Fruit fly (Drosophila melanogaster): ENCODE results near the gene mIF2.

mIF2 gene

dm6 chr3R:28570805-28571204 lies 26.2 kb upstream of the mIF2 start (continued):
- TF ChIP-seq CG10147 (GFP tag; optimal IDR thresholded peaks at IDR 0.05) (peak; percentile 46), CG2678 (tag; optimal IDR thresholded peaks at IDR 0.05) (peak; percentile 67), GATAe (GFP tag; conservative IDR thresholded peaks at IDR 0.05) (no peak), MTF-1 (GFP tag; optimal IDR thresholded peaks at IDR 0.05; ENCODE audit: borderline replicate concordance) (peak; percentile 45), CG12299 (tag; optimal IDR thresholded peaks at IDR 0.05) (no peak), CG18476 (GFP tag; optimal IDR thresholded peaks at IDR 0.05) (no peak), CG11504 (tag; optimal IDR thresholded peaks at IDR 0.05) (peak; percentile 52), CG1529 (GFP tag; optimal IDR thresholded peaks at IDR 0.05) (peak; percentile 51), CrebB (tag; optimal IDR thresholded peaks at IDR 0.05) (peak; percentile 48), CG10209 (GFP tag; optimal IDR thresholded peaks at IDR 0.05) (peak; percentile 9), oc (tag; optimal IDR thresholded peaks at IDR 0.05) (peak; percentile 23), otp (GFP tag; IDR thresholded peaks at IDR 0.05) (0 out of 3 replicates have a peak, but pooled peaks have one; percentile 15), Scr (GFP tag; IDR thresholded peaks at IDR 0.05; ENCODE audit: partially characterized antibody) (no peak), pita (GFP tag; optimal IDR thresholded peaks at IDR 0.05) (no peak), wek (GFP tag; optimal IDR thresholded peaks at IDR 0.05) (peak; percentile 52), Hsf (GFP tag; optimal IDR thresholded peaks at IDR 0.05) (peak; percentile 13), Dek (tag; optimal IDR thresholded peaks at IDR 0.05) (peak; percentile 10), rib (GFP tag; IDR thresholded peaks at IDR 0.05) (no peak), Mes4 (GFP tag; optimal IDR thresholded peaks at IDR 0.05) (no peak), ac (GFP tag; optimal IDR thresholded peaks at IDR 0.05) (peak; percentile 5), Six4 (GFP tag; optimal IDR thresholded peaks at IDR 0.05) (no peak), Atf-2 (GFP tag; optimal IDR thresholded peaks at IDR 0.05) (no peak), fd3F (GFP tag; optimal IDR thresholded peaks at IDR 0.05) (peak; percentile 47), gsb-n (tag; optimal IDR thresholded peaks at IDR 0.05) (peak; percentile 52), dmrt99B (tag; optimal IDR thresholded peaks at IDR 0.05) (peak; percentile 51), CG11723 (GFP tag; optimal IDR thresholded peaks at IDR 0.05) (peak; percentile 41), CG31224 (GFP tag; IDR thresholded peaks at IDR 0.05) (no peak), Camta (GFP tag; optimal IDR thresholded peaks at IDR 0.05) (peak; percentile 5), CG2202 (tag; optimal IDR thresholded peaks at IDR 0.05) (peak; percentile 37), schlank (tag; optimal IDR thresholded peaks at IDR 0.05) (peak; percentile 46), CG15011 (GFP tag; optimal IDR thresholded peaks at IDR 0.05) (peak; percentile 37), nerfin-2 (GFP tag; IDR thresholded peaks at IDR 0.05; ENCODE audit: partially characterized antibody) (no peak), CG8359 (GFP tag; optimal IDR thresholded peaks at IDR 0.05; ENCODE audit: borderline replicate concordance) (peak; percentile 64), unpg (GFP tag; optimal IDR thresholded peaks at IDR 0.05) (peak; percentile 65), exex (tag; optimal IDR thresholded peaks at IDR 0.05) (no peak), CG15269 (tag; optimal IDR thresholded peaks at IDR 0.05) (peak; percentile 31), Hmr (GFP tag; optimal IDR thresholded peaks at IDR 0.05) (peak; percentile 68), CG1603 (tag; optimal IDR thresholded peaks at IDR 0.05) (peak; percentile 69), CG31365 (tag; optimal IDR thresholded peaks at IDR 0.05) (peak; percentile 21), sens (GFP tag) (peak; percentile 67), CG8924 (tag; optimal IDR thresholded peaks at IDR 0.05) (peak; percentile 21), CG5180 (GFP tag; optimal IDR thresholded peaks at IDR 0.05) (peak; percentile 2), sqz (GFP tag; optimal IDR thresholded peaks at IDR 0.05) (peak; percentile 13), da (GFP tag; optimal IDR thresholded peaks at IDR 0.05) (no peak), Blimp-1 (GFP tag; optimal IDR thresholded peaks at IDR 0.05) (peak; percentile 31), CG3407 (GFP tag; optimal IDR thresholded peaks at IDR 0.05) (peak; percentile 65), CG3281 (GFP tag; optimal IDR thresholded peaks at IDR 0.05) (peak; percentile 60), HHEX (GFP tag; optimal IDR thresholded peaks at IDR 0.05) (peak; percentile 49), ttk (GFP tag; IDR thresholded peaks at IDR 0.05) (no peak)

All from whole organism, embryonic.